Fruit fly (Drosophila melanogaster) ovary, adult (tissue): ENCODE results near the gene dunk.

Experiments used
- CG17801 ChIP-seq: fragments of 200-800 bp; optimal IDR thresholded peaks from 2 replicates; lab custom pipeline; 2019; ENCODE audit warnings: missing biosample characterization, mild to moderate bottlenecking, missing genetic modification characterization, moderate library complexity; ENCODE audit not compliant: partially characterized antibody

The dunk gene

DNA sequence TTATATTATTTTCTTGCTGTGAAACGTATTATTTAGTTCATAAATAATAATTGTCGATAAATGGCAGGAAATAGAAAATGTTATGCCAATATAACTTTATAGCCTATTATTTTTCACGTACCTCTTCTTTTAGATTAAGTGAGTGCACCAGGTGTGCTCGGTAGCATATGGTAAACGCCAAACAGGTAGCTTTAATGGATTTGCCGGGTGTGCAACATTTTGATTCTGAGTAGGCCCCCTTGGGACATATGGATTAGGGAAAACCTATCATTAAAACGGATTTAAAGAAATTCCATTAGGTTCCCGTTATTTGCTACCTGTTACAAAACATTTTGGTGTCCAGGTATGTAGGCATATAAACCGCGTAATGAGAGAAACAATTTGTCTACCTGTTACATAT is at the start of gene dunk:
Gene dunk (plus strand): TSS at position 301 of the 400 bp plus-strand sequence.
- TF ChIP-seq CG17801 (GFP tag; lab: Kevin White, UChicago) = no peak

dm6 chr2L:22104301-22104700 is 47.1 kb upstream of the dunk start, which contains the start of gene tplus3b:
Gene tplus3b, minus strand, starts transcription at chr2L:22104401.
- TF ChIP-seq CG17801 (GFP tag; lab: Kevin White, UChicago) = no peak

DNA sequence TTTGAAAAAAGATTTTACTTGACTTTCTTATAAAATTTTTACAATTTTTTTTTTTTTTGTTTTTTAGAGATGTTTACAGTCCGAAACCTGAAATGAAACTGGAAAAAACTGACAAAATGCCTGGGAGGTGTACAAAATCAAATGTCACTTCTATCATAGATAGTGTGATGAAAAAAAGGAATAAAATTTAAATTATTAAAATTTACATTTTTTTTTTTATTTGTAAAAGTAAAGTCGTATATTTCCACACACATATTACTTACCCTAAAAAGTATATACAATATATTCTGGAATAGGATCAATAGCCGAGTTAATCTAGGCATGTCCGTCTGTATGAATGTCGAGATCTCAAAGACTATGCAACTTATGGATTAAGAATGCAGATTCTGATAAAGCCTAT is 46.0 kb upstream of the dunk start, which contains the start of gene CG15219:
Gene CG15219 (minus strand): TSS at position 101 of the 400 bp plus-strand sequence.
- no peak for TF ChIP-seq CG17801 (GFP tag; lab: Kevin White, UChicago)

DNA sequence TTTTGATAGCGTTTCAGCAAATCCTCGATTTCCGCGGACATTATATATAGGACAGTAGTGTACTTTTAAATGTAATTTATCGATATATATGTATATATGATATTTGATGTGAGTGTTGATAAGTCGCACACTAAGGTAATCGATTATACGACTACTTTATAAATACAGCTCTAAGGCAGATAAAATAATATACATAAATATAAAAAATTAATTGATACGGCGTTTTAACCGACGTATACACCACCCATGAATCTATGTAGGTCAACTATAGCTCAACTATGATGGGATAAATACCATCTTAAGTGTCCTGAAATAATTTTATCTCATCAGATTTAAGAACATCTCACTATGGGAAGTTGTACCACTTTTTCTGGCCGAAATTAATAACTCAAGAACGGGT is 44.2 kb upstream of the dunk start, which contains the start of gene CG10834:
Gene CG10834 (minus strand): TSS at position 101 of the 400 bp plus-strand sequence.
- TF ChIP-seq CG17801 (GFP tag; lab: Kevin White, UChicago) = no peak

DNA sequence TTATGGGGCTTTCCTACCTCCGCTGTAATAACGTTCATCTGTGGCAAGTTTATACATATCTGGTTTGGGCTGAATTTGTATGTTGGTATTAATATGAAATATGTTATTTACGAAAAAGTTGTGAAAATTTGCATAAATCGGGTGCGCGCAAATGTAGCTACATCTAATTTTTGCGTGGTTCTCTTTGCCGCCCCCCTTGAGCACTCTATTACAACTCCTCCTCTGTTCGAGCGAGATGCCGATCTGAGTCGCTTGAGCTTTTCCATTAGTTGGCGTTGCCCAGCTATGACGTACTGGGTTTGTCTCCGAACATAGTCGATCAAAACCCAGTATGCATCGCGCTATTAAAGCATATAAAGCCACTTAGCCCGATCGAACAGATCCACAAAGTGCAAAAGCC is 42.8 kb upstream of the dunk start, which contains the start of gene CG6675:
Gene CG6675 (plus strand): TSS at position 301 of the 400 bp plus-strand sequence.
- TF ChIP-seq CG17801 (GFP tag; lab: Kevin White, UChicago) = no peak

DNA sequence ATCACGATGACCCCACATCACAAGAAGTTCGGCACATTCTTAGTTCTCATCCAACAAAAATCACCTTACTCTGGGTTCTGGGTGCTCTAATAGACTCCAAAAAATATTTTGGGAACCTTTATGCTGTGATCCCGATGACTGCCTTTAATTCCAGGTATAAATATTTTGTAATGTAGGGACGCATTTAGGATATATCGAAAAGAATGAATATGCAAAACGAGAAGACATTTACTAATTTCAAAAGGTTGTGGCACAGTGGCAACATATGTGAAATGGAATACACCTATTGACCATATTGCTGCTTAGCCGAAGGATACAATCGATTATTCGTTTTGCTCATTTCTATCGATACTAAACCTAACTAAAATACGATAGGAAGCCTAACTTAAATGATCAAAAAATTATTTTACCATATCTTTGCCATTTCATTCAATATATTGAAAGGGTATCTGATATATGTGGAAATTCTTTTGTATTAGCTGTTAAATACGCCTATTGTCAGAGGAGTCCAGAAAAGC is 30.5 kb upstream of the dunk start, which contains the start of gene CG3651:
Gene CG3651 (plus strand): TSS at position 468 of the 518 bp plus-strand sequence.
- TF ChIP-seq CG17801 (GFP tag; lab: Kevin White, UChicago) = no peak

dm6 chr2L:22121651-22122165 is 29.7 kb upstream of the dunk start:
- no peak for TF ChIP-seq CG17801 (GFP tag; lab: Kevin White, UChicago)

DNA sequence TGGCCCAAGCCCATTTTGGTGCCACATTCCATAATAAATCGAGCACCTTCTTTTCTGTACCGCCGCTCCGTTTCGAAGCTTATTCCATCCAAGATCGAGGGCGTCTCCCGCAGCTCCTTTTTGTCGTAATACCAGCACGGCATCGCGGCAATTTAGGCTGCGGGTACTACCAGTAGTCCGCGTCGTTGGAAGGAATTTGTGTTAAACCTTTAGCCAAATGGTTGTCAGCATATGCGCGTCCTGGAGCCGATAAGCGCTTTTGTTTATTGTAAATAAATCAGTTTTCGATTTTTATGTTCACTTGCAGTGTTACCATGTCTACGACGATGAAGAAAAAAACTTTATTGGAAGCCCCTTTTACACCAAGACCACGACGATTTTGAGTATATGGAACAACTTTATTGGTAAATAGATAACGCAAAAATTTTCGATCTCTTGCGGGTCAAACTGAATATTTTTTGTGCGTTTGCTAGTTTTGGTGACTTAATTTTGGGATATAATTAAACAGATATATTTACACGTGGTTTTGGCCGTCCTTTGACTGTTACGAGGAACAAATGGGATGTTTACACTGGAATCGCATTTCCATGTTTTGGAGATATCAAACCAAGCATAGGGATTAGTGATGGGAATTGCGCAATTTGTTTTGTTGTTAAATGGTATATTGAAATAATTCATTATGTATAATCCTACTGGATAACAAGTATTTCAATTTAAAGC is 21.7 kb upstream of the dunk start, which contains the start of gene CycK:
Gene CycK (minus strand): TSS at position 562 of the 720 bp plus-strand sequence.
- no peak for TF ChIP-seq CG17801 (GFP tag; lab: Kevin White, UChicago)

- no peak for TF ChIP-seq CG17801 (GFP tag; lab: Kevin White, UChicago)
Observed at dm6 chr2L:22131171-22131675, 20.2 kb upstream of the dunk start, which contains the start of gene CG42748. Gene CG42748, plus strand, starts transcription at chr2L:22131221.

dm6 chr2L:22132984-22133383 is 18.4 kb upstream of the dunk start:
- TF ChIP-seq CG17801 (GFP tag; lab: Kevin White, UChicago) = no peak

- TF ChIP-seq CG17801 (GFP tag; lab: Kevin White, UChicago) = no peak
Observed at dm6 chr2L:22134091-22134730, 17.2 kb upstream of the dunk start.

- TF ChIP-seq CG17801 (GFP tag; lab: Kevin White, UChicago) = no peak
Observed at dm6 chr2L:22139354-22139753, 12.1 kb upstream of the dunk start.

dm6 chr2L:22139960-22140359 is 11.5 kb upstream of the dunk start:
- TF ChIP-seq CG17801 (GFP tag; lab: Kevin White, UChicago) = no peak

dm6 chr2L:22142696-22143176 is 8.7 kb upstream of the dunk start:
- TF ChIP-seq CG17801 (GFP tag; lab: Kevin White, UChicago) = no peak

- TF ChIP-seq CG17801 (GFP tag; lab: Kevin White, UChicago) = no peak
Observed at dm6 chr2L:22144127-22144526, 7.3 kb upstream of the dunk start.
